Fruit fly (Drosophila melanogaster): Measurements from ENCODE around the gene CG32440.

The CG32440 gene

dm6 chr3L:21319957-21320356 lies 40.0 kb upstream of the CG32440 start:
- no peak for TF ChIP-seq acj6 (GFP tag; optimal IDR thresholded peaks at IDR 0.05)
- TF ChIP-seq CG6854 (GFP tag; optimal IDR thresholded peaks at IDR 0.05), result no peak
- peak; percentile 5 for TF ChIP-seq Eip78C (GFP tag)

- TF ChIP-seq Blimp-1 (GFP tag; optimal IDR thresholded peaks at IDR 0.05), result no peak
- TF ChIP-seq Hr4 (GFP tag; optimal IDR thresholded peaks at IDR 0.05), result peak; percentile 36
- peak; percentile 10 for TF ChIP-seq CG16779 (tag; optimal IDR thresholded peaks at IDR 0.05)
- no peak for TF ChIP-seq fkh (GFP tag; optimal IDR thresholded peaks at IDR 0.05)
- TF ChIP-seq eg (GFP tag; IDR thresholded peaks at IDR 0.05), result no peak
- TF ChIP-seq ss (GFP tag; optimal IDR thresholded peaks at IDR 0.05), result no peak
- TF ChIP-seq CG6808 (GFP tag; optimal IDR thresholded peaks at IDR 0.05), result no peak
- no peak for TF ChIP-seq CG6854 (GFP tag; optimal IDR thresholded peaks at IDR 0.05)
- TF ChIP-seq CG11902 (GFP tag; optimal IDR thresholded peaks at IDR 0.05), result no peak
- TF ChIP-seq cyc (GFP tag; optimal IDR thresholded peaks at IDR 0.05), result peak; percentile 11
- TF ChIP-seq Hr39 (GFP tag; optimal IDR thresholded peaks at IDR 0.05), result peak; percentile 4
- peak; percentile 35 for TF ChIP-seq acj6 (GFP tag; optimal IDR thresholded peaks at IDR 0.05)
- no peak for TF ChIP-seq Ets96B (tag; optimal IDR thresholded peaks at IDR 0.05)
- TF ChIP-seq Smox (GFP tag; optimal IDR thresholded peaks at IDR 0.05), result peak; percentile 54
- TF ChIP-seq Eip75B (GFP tag; optimal IDR thresholded peaks at IDR 0.05), result peak; percentile 3
- TF ChIP-seq CG9139 (GFP tag; optimal IDR thresholded peaks at IDR 0.05), result no peak
- TF ChIP-seq dac (GFP tag; optimal IDR thresholded peaks at IDR 0.05), result no peak
- TF ChIP-seq CG1621 (tag; optimal IDR thresholded peaks at IDR 0.05), result no peak
- TF ChIP-seq CG8119 (GFP tag; IDR thresholded peaks at IDR 0.05), result no peak; the same call in 2 of the 3 replicates
- TF ChIP-seq CG11294 (GFP tag; IDR thresholded peaks at IDR 0.05), result no peak
- peak; percentile 19 for TF ChIP-seq lz (GFP tag; optimal IDR thresholded peaks at IDR 0.05)
- peak; percentile 39 for TF ChIP-seq Sox14 (GFP tag; optimal IDR thresholded peaks at IDR 0.05)
- TF ChIP-seq CG15336 (GFP tag; IDR thresholded peaks at IDR 0.05), result no peak
- TF ChIP-seq fd85E (GFP tag; optimal IDR thresholded peaks at IDR 0.05), result no peak
- TF ChIP-seq CG8319 (GFP tag; optimal IDR thresholded peaks at IDR 0.05), result no peak
- TF ChIP-seq Ets21C (GFP tag; optimal IDR thresholded peaks at IDR 0.05), result no peak
- TF ChIP-seq CG10669 (GFP tag; optimal IDR thresholded peaks at IDR 0.05), result peak; percentile 59
- no peak for TF ChIP-seq Sox15 (GFP tag; optimal IDR thresholded peaks at IDR 0.05)
- TF ChIP-seq CG31627 (GFP tag; optimal IDR thresholded peaks at IDR 0.05), result peak; percentile 28
- no peak for TF ChIP-seq svp (GFP tag)
- no peak for TF ChIP-seq Lpt (GFP tag; optimal IDR thresholded peaks at IDR 0.05)
- TF ChIP-seq CG10631 (GFP tag; optimal IDR thresholded peaks at IDR 0.05), result peak; percentile 17
- no peak for TF ChIP-seq Hr38 (GFP tag; optimal IDR thresholded peaks at IDR 0.05)
- peak; percentile 4 for TF ChIP-seq net (GFP tag; optimal IDR thresholded peaks at IDR 0.05)
- TF ChIP-seq pdm3 (GFP tag; optimal IDR thresholded peaks at IDR 0.05), result peak; percentile 40
- TF ChIP-seq CG6792 (GFP tag; optimal IDR thresholded peaks at IDR 0.05), result no peak
- peak; percentile 22 for TF ChIP-seq CG34406 (GFP tag; optimal IDR thresholded peaks at IDR 0.05)
- TF ChIP-seq CG32006 (GFP tag; optimal IDR thresholded peaks at IDR 0.05), result peak; percentile 66
- peak; percentile 37 for TF ChIP-seq CG4318 (GFP tag; optimal IDR thresholded peaks at IDR 0.05)
- TF ChIP-seq Gug (GFP tag; IDR thresholded peaks at IDR 0.05), result no peak
- TF ChIP-seq OdsH (GFP tag; optimal IDR thresholded peaks at IDR 0.05), result peak; percentile 51
- TF ChIP-seq Eip93F (GFP tag; optimal IDR thresholded peaks at IDR 0.05), result no peak
- no peak for TF ChIP-seq salr (GFP tag; optimal IDR thresholded peaks at IDR 0.05)
- no peak for TF ChIP-seq CG3032 (tag; optimal IDR thresholded peaks at IDR 0.05)
- no peak for TF ChIP-seq CG7368 (GFP tag; optimal IDR thresholded peaks at IDR 0.05)
- TF ChIP-seq dsx (GFP tag; optimal IDR thresholded peaks at IDR 0.05; ENCODE audit: poor library complexity, severe bottlenecking), result no peak
- TF ChIP-seq CG6163 (GFP tag; IDR thresholded peaks at IDR 0.05), result no peak
- peak; percentile 45 for TF ChIP-seq achi (GFP tag; optimal IDR thresholded peaks at IDR 0.05)
Measured at dm6 chr3L:21321807-21322503, 38.0 kb upstream of the CG32440 start.

Data from whole organism, prepupa.